Worm (Caenorhabditis elegans) whole organism, dauer: ENCODE results near the gene dmsr-11.

Experiments used
- unc-62 ChIP-seq: sonication (generic microtip); optimal IDR thresholded peaks from 2 replicates; lab custom pipeline; 2017; ENCODE audit warnings: missing biosample characterization, missing genetic modification reagents, missing genetic modification characterization

dmsr-11 gene

DNA sequence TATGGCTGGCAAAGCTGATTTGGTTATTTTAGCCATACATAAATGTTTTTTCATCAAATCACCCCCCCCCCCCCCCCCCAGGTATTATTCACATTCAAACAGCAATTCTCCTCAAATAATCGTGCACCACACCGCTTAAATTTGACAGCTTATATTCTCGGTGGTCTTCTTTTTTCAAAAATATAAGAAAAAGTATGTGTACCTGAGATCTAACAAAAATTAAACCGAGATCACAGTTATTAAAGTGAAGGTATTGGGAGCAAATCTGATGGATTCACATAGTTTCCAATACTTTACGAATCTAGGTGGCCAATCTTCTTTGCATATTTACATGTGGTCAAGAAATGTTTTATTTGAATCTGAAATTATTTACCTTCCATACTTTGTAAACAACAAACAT lies 23.7 kb downstream of the dmsr-11 start, which contains the start of gene ZC404.15:
TSS of gene ZC404.15 (plus strand) at position 301 of the 400 bp plus-strand sequence.
- no peak for TF ChIP-seq unc-62 (GFP tag; lab: Kevin White, UChicago)

DNA sequence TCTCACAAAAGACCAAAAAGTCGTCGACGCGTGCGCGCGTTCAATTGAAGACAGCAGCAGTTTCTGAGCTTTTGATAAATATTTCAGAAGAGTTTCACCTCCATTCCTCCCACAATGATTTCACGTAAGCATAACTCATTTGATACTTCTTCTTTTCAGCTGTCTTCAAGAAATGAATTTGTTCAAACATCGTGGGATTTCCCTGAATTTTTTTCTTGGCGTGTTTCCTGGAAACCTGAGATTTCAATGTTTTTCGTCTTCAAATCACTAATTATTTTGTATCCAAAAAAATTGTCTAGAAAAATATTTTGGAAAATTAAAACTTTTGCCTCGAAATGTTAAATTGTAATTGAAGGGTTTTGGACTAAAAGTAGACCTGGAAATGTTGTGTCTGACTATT lies 25.4 kb downstream of the dmsr-11 start:
- TF ChIP-seq unc-62 (GFP tag; lab: Kevin White, UChicago) = no peak

DNA sequence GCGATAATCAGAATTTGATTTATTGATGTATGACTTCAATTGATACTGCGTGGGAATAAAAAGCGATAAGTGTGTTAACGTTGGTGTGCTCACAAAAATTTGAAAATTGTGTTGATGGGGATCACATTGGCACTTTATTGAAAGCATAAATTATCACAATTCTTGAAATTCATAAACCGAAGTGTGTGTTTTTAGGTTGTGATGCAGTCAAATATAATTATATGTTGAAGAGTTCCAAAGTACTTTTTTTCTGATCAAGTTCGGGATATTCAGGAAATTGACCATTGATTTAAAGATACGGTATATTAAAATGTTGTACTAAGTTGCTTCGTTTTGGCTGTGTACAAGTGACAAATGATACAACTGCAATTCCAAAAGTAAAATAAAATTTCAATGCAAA lies 28.2 kb downstream of the dmsr-11 start, which contains the start of gene srh-28:
TSS of gene srh-28 (minus strand) at position 101 of the 400 bp plus-strand sequence.
- TF ChIP-seq unc-62 (GFP tag; lab: Kevin White, UChicago) = no peak

DNA sequence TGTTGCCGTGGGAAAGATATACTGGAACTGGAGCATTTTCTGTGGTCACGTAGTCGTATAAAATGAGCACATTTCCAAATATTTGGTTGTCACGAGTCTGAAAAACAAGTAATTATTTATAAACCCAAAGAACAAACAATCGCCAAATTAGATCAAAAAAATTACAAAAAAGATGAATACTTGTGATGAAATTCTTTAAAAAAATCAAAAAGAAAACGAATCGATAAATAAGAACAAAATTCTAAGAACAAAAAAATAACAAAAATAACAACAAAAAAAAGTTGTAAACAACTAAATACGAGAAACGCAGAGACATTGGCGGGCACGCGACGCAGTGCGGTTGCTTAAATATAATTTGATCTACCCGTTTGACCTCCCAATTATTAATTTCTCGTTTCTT lies 30.2 kb downstream of the dmsr-11 start, which contains the start of gene ZC404.16:
TSS of gene ZC404.16 (minus strand) at position 101 of the 400 bp plus-strand sequence.
- TF ChIP-seq unc-62 (GFP tag; lab: Kevin White, UChicago) = no peak

DNA sequence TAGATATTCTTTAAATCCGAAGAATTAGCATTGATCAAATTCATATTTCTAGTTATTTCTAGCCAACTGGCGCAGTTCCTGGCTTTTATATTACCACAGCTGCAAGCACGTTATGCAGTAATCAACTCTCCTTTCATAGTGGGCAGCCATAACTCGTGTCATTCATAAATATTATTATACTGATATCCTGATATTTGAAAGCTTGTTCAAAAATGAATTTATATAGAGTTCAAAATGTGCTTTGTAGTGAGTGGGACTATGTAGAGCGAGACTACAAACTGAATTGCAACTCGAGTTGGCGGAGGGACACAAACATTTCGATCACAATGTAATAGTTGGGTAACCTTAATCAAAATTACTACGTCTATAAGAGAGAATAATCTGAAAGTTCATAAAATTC lies 32.2 kb downstream of the dmsr-11 start, which contains the start of gene srh-30:
TSS of gene srh-30 (minus strand) at position 101 of the 400 bp plus-strand sequence.
- no peak for TF ChIP-seq unc-62 (GFP tag; lab: Kevin White, UChicago)

DNA sequence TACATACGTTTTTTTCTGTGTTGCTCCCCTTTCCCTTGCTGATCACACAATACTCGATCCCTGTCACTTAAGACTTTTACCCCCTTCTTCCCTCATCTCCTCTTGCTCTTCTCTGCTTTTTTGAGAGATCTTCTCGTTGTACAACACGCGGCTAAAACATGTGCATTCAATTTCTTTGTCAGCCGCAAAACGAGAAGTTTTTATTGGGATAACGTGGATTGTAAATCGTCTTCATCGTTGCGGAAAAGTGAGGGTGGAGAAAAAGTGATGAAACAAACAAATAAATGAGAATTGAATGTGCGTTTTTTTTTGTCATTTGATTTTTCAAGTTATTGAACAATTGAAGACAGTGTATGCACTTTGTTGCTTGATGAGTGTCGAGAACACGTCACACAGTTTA lies 34.5 kb downstream of the dmsr-11 start:
- no peak for TF ChIP-seq unc-62 (GFP tag; lab: Kevin White, UChicago)

DNA sequence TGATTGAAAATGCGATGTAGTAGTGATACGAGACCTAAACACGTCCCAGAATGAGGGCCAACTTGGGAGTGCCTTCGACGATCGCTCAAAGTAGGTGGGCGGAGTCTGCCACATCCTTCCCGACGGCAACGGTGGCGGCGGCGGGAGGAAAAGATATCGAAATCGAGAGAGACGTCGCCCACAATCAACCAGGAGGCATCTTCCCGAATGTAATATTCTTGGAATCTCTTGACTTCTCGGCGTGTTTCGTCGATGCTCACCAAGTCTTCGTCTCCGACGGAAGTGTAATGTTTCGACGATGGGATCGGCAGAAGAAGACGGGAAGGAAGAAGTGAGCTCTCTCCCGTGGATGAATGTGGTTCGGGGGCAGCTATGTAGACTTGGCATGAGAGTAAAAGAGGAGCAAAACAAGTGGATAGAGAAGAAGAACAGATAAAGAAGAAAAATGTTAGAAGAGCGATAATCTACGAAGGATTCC lies 35.4 kb downstream of the dmsr-11 start, which contains the start of the genes T25F10.1 and clik-1:
TSS of gene T25F10.1 (plus strand) at position 51 of the 478 bp plus-strand sequence.
TSS of gene clik-1 (minus strand) at position 281 of the 478 bp plus-strand sequence.
- TF ChIP-seq unc-62 (GFP tag; lab: Kevin White, UChicago) = no peak

DNA sequence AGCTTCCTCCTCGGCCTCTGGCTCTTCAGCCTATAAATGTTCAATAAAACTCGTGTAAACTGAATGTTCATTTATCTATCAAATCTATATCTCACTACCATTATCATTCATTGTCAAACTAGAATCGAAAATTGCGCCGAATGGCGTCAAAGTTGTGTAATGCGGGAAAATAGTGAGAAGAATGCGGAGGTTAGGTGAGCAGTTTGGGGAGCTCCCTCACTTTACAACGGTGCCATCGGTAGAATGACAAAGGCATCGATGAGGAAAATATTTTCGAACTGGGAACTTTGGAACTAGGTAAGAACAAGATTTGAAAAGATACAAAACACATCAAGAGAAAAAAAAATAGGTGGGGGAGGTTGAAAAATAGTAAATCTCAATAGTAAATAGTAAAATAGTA lies 36.3 kb downstream of the dmsr-11 start:
- no peak for TF ChIP-seq unc-62 (GFP tag; lab: Kevin White, UChicago)

DNA sequence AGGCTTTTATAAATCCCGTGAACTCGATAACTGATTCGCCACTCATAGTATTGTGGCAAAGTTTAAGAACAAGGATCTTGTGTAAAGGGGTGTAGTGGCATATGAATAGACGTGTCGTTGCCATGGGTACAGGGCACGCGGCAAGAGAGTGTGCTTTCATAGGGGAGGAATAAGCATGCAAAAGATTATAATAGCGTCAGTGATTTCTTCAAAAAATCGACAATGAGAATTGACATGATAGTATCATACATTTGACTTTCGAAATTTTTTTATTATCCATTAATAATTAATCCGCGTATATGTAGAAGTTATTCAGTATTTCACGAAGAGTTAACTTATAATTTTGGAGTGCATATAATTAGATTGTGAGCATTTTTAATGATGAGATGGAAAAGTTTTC lies 38.9 kb downstream of the dmsr-11 start, which contains the start of gene bbs-8:
TSS of gene bbs-8 (minus strand) at position 101 of the 400 bp plus-strand sequence.
- TF ChIP-seq unc-62 (GFP tag; lab: Kevin White, UChicago) = no peak

DNA sequence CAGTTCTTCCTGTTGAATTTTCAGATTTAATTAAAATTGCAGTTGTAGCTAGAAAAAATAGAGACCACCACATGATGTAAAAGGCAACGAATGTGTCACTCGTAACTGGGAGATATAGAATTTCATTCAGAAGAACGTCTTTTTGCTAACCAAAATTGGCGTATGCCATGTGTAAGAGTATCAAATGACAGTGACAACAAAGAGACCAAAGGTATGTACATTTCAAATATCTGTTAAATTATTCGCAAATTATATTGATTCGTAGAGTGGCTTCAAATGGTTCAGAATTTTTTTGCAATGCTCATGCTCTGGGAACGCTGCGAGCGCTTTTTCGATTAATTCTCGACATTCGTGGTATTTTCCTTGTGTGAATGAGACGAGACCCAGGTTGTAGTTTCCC lies 41.5 kb downstream of the dmsr-11 start, which contains the start of gene T25F10.4:
TSS of gene T25F10.4 (minus strand) at position 101 of the 400 bp plus-strand sequence.
- no peak for TF ChIP-seq unc-62 (GFP tag; lab: Kevin White, UChicago)

DNA sequence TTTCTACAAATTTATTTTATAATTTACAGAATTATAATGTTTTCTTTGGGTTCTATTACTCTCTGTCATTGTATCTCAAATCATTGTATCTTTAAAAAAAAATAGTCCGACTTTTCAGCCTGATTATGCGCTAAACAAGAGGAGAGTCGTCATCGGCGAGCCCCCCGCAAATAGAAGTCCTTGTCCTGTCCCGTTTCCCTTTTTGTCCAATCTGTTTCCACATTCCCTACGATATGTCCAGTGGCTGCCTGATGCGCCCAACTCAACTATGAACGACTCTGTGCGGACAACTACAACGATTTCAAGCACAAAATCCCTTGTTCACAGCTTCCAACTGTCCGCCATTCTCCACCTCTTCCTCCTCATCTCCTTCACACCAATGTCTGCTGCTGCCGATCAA lies 45.9 kb downstream of the dmsr-11 start, which contains the start of gene dbl-1:
TSS of gene dbl-1 (plus strand) at position 119 of the 400 bp plus-strand sequence.
- no peak for TF ChIP-seq unc-62 (GFP tag; lab: Kevin White, UChicago)

DNA sequence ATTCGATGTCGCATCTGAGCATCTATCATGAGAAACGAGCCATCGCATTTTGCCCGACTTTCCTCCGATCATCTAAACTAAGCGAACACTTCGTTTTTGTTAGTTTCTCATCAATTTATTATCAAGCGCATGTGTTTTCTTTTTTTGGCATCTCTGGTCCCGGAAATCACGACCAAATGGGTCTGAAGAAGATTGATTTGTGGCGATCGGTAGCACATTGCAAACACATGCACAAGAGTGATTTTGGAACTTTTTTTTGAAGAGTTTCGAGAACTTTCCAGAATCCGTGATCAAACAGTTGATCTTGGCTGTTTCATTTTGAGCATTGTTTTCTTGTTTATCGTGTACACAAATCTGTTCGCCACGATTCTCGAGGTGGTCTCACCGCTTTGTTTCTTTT lies 50.6 kb downstream of the dmsr-11 start:
- no peak for TF ChIP-seq unc-62 (GFP tag; lab: Kevin White, UChicago)
